Fruit fly (Drosophila melanogaster): ENCODE results near the gene Pdk1.

The Pdk1 gene

dm6 chr3L:131151-131997 lies 2.1 kb downstream of the Pdk1 start (continued):
- TF ChIP-seq eyg (GFP tag; optimal IDR thresholded peaks at IDR 0.05), result peak; percentile 34
- TF ChIP-seq CG31224 (GFP tag; IDR thresholded peaks at IDR 0.05), result 0 out of 2 replicates have a peak, but pooled peaks have one; percentile 25
- peak; percentile 13 for TF ChIP-seq twi (tag; optimal IDR thresholded peaks at IDR 0.05)
- peak; percentile 47 for TF ChIP-seq ewg (GFP tag; optimal IDR thresholded peaks at IDR 0.05)
- no peak for TF ChIP-seq hkb (optimal IDR thresholded peaks at IDR 0.05)
- peak; percentile 48; the same call in 1 of the 2 replicates for TF ChIP-seq hkb (GFP tag; IDR thresholded peaks at IDR 0.05)
- no peak for TF ChIP-seq inv (GFP tag; IDR thresholded peaks at IDR 0.05; ENCODE audit: partially characterized antibody)
- TF ChIP-seq ci (GFP tag; IDR thresholded peaks at IDR 0.05), result peak; percentile 66
- peak; percentile 99 for TF ChIP-seq pros (GFP tag; optimal IDR thresholded peaks at IDR 0.05)
- TF ChIP-seq Chrac-16 (GFP tag; optimal IDR thresholded peaks at IDR 0.05), result no peak
- peak; percentile 87 for TF ChIP-seq mirr (GFP tag; optimal IDR thresholded peaks at IDR 0.05)
- peak; percentile 39 for TF ChIP-seq Sox100B (GFP tag; optimal IDR thresholded peaks at IDR 0.05)
- TF ChIP-seq slbo (GFP tag; IDR thresholded peaks at IDR 0.05), result 0 out of 2 replicates have a peak, but pooled peaks have one; percentile 13
- no peak for TF ChIP-seq Mad (GFP tag; optimal IDR thresholded peaks at IDR 0.05)
- no peak for TF ChIP-seq Aef1 (GFP tag; IDR thresholded peaks at IDR 0.05)
- TF ChIP-seq Atf6 (GFP tag; IDR thresholded peaks at IDR 0.05), result peak; percentile 58
- peak; percentile 94 for TF ChIP-seq CG5180 (GFP tag; optimal IDR thresholded peaks at IDR 0.05)
- TF ChIP-seq nau (GFP tag; optimal IDR thresholded peaks at IDR 0.05), result peak; percentile 66
- TF ChIP-seq disco-r (GFP tag; optimal IDR thresholded peaks at IDR 0.05), result peak; percentile 29
- TF ChIP-seq CG4404 (GFP tag; IDR thresholded peaks at IDR 0.05), result no peak
- peak; percentile 82 for TF ChIP-seq CG17568 (GFP tag; optimal IDR thresholded peaks at IDR 0.05)
- TF ChIP-seq Dfd (GFP tag; optimal IDR thresholded peaks at IDR 0.05), result no peak
- TF ChIP-seq HLH3B (GFP tag; IDR thresholded peaks at IDR 0.05), result peak; percentile 23; the same call in 1 of the 2 replicates
- TF ChIP-seq Hmx (GFP tag; optimal IDR thresholded peaks at IDR 0.05), result no peak
- TF ChIP-seq Xrp1 (GFP tag; IDR thresholded peaks at IDR 0.05), result peak; percentile 5; the same call in 1 of the 2 replicates
- TF ChIP-seq cad (GFP tag; optimal IDR thresholded peaks at IDR 0.05), result peak; percentile 38
- no peak for TF ChIP-seq HLH54F (GFP tag; optimal IDR thresholded peaks at IDR 0.05)
- peak; percentile 42 for TF ChIP-seq CG6683 (GFP tag; optimal IDR thresholded peaks at IDR 0.05)
- peak in 1 of 2 experiments; percentile 64 for TF ChIP-seq Eip74EF (GFP tag; optimal IDR thresholded peaks at IDR 0.05)
- TF ChIP-seq CG8281 (tag; optimal IDR thresholded peaks at IDR 0.05), result no peak
- TF ChIP-seq so (GFP tag; IDR thresholded peaks at IDR 0.05), result peak; percentile 75; the same call in 1 of the 3 replicates
- TF ChIP-seq aop (GFP tag; IDR thresholded peaks at IDR 0.05), result no peak
- peak; percentile 95 for TF ChIP-seq CG1832 (GFP tag; optimal IDR thresholded peaks at IDR 0.05)
- TF ChIP-seq Bgb (GFP tag; IDR thresholded peaks at IDR 0.05; ENCODE audit: partially characterized antibody), result peak; percentile 61; the same call in 1 of the 2 replicates
- TF ChIP-seq Ets65A (GFP tag), result no peak
- peak; percentile 54 for TF ChIP-seq sug (tag; optimal IDR thresholded peaks at IDR 0.05)
- no peak for TF ChIP-seq D (optimal IDR thresholded peaks at IDR 0.05)
- TF ChIP-seq D (GFP tag; optimal IDR thresholded peaks at IDR 0.05), result no peak
- peak; percentile 24; the same call in 1 of the 2 replicates for TF ChIP-seq bbx (GFP tag; IDR thresholded peaks at IDR 0.05; ENCODE audit: partially characterized antibody)
- no peak for TF ChIP-seq vfl (GFP tag; optimal IDR thresholded peaks at IDR 0.05)
- TF ChIP-seq Opbp (GFP tag; IDR thresholded peaks at IDR 0.05; ENCODE audit: partially characterized antibody), result peak; percentile 61; the same call in 2 of the 3 replicates
- peak; percentile 70 for TF ChIP-seq CG12769 (tag; optimal IDR thresholded peaks at IDR 0.05)
- TF ChIP-seq ind (GFP tag; optimal IDR thresholded peaks at IDR 0.05), result no peak
- TF ChIP-seq CG31365 (tag; optimal IDR thresholded peaks at IDR 0.05), result peak; percentile 35
- no peak for TF ChIP-seq CG17186 (GFP tag; optimal IDR thresholded peaks at IDR 0.05)
- peak; percentile 12 for TF ChIP-seq fd64A (GFP tag; optimal IDR thresholded peaks at IDR 0.05)
- no peak for TF ChIP-seq CG17802 (tag; optimal IDR thresholded peaks at IDR 0.05)
- no peak for TF ChIP-seq pnt (GFP tag; optimal IDR thresholded peaks at IDR 0.05)

Data from whole organism, embryonic.